Worm (Caenorhabditis elegans): ENCODE data around the gene egal-1.

Gene egal-1

DNA sequence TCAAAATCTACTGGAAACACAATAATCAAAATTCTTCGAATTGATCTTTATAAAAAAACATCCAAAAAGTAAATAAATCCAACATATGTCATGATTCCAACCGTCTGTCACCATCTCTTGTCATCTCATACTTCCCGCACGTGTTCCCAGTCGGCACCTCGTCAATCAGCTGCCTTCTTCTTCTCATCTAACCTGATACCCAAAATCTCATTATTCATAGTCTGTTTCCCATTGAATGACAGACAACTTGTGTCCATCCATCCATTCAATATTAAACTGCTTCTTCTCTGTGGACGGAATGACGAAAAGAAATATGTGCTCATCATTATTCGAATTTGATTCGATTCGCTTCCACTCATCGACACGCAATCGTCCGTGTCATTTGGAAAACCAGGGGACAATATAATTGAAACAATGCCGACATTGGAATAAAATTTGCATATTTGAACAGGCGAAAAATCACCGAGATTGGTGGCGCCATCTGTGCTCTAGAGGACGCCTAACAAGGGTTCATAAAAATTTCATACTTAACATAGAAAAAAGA is 13.4 kb upstream of the egal-1 start:
- no peak for TF ChIP-seq R02D3.7 (tag; optimal IDR thresholded peaks at IDR 0.05)
- no peak for TF ChIP-seq skn-1 (tag; optimal IDR thresholded peaks at IDR 0.05)
- no peak for TF ChIP-seq nfya-1 (tag; optimal IDR thresholded peaks at IDR 0.05; ENCODE audit: insufficient read depth)
- TF ChIP-seq nhr-28 (tag; optimal IDR thresholded peaks at IDR 0.05) = no peak
- no peak for TF ChIP-seq unc-62 (GFP tag; optimal IDR thresholded peaks at IDR 0.05)
- TF ChIP-seq snpc-4 (tag; optimal IDR thresholded peaks at IDR 0.05) = no peak
- no peak for TF ChIP-seq nhr-77 (tag; optimal IDR thresholded peaks at IDR 0.05)
- TF ChIP-seq ztf-4 (tag; optimal IDR thresholded peaks at IDR 0.05) = no peak
- TF ChIP-seq jun-1 (tag; optimal IDR thresholded peaks at IDR 0.05) = no peak
- TF ChIP-seq ceh-28 (tag; optimal IDR thresholded peaks at IDR 0.05) = no peak
- no peak for TF ChIP-seq mml-1 (tag; optimal IDR thresholded peaks at IDR 0.05)
- TF ChIP-seq unc-39 (tag; optimal IDR thresholded peaks at IDR 0.05) = no peak
- TF ChIP-seq ZK546.5 (tag; optimal IDR thresholded peaks at IDR 0.05) = no peak

ce11 chrIV:5814092-5814650 is 10.4 kb upstream of the egal-1 start, which contains the start of gene oops-1:
Gene oops-1 (minus strand): TSS chrIV:5814142.
- TF ChIP-seq ztf-11 (tag; optimal IDR thresholded peaks at IDR 0.05) = no peak
- TF ChIP-seq fkh-10 (GFP tag; optimal IDR thresholded peaks at IDR 0.05) = no peak
- no peak for TF ChIP-seq elt-1 (tag; optimal IDR thresholded peaks at IDR 0.05)
- TF ChIP-seq snpc-4 (tag; optimal IDR thresholded peaks at IDR 0.05) = no peak
- no peak for TF ChIP-seq skn-1 (tag; optimal IDR thresholded peaks at IDR 0.05)
- no peak for TF ChIP-seq nhr-76 (tag; optimal IDR thresholded peaks at IDR 0.05)
- no peak for TF ChIP-seq aly-2 (tag; optimal IDR thresholded peaks at IDR 0.05)
- TF ChIP-seq sea-2 (GFP tag; optimal IDR thresholded peaks at IDR 0.05) = no peak
- no peak for TF ChIP-seq elt-3 (tag; optimal IDR thresholded peaks at IDR 0.05)
- no peak for TF ChIP-seq elt-2 (tag; optimal IDR thresholded peaks at IDR 0.05)
- TF ChIP-seq pha-4 (tag; optimal IDR thresholded peaks at IDR 0.05) = no peak
- no peak for TF ChIP-seq pqm-1 (tag; optimal IDR thresholded peaks at IDR 0.05)
- no peak for TF ChIP-seq nhr-43 (tag; optimal IDR thresholded peaks at IDR 0.05; ENCODE audit: poor library complexity, severe bottlenecking)
- TF ChIP-seq ZK546.5 (tag; optimal IDR thresholded peaks at IDR 0.05) = no peak
- TF ChIP-seq nhr-28 (tag; optimal IDR thresholded peaks at IDR 0.05) = no peak
- no peak for TF ChIP-seq egl-5 (tag; optimal IDR thresholded peaks at IDR 0.05)
- no peak for TF ChIP-seq nfya-1 (tag; optimal IDR thresholded peaks at IDR 0.05; ENCODE audit: insufficient read depth)
- no peak for TF ChIP-seq zag-1 (tag; optimal IDR thresholded peaks at IDR 0.05)
- no peak for TF ChIP-seq fkh-2 (tag; optimal IDR thresholded peaks at IDR 0.05)

DNA sequence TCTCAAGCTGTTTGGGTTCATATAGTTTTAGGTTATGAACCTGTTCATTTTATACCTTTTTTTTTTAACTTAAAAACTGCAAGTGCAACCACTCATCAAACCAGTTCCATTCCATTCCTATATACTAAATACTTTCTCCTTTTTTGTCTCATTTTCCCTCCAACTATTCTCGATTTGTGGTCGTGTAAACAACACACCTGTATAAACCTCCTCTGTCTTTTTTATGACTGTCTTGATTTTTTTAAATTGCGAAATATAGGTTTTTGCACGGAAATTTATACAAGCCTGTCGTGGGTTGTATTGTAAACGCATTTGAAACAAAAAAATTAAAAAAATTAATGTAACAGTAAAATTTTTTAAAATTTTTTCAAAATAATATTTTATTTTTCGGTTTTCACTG is 8.1 kb upstream of the egal-1 start:
- TF ChIP-seq pha-4 (tag; optimal IDR thresholded peaks at IDR 0.05) (peak; percentile 16), ZK546.5 (tag; optimal IDR thresholded peaks at IDR 0.05) (no peak), nhr-25 (tag; optimal IDR thresholded peaks at IDR 0.05) (no peak)

- TF ChIP-seq ama-1 (optimal IDR thresholded peaks at IDR 0.05) (no peak), fos-1 (tag; optimal IDR thresholded peaks at IDR 0.05) (no peak), daf-12 (tag; optimal IDR thresholded peaks at IDR 0.05) (no peak), elt-2 (tag; optimal IDR thresholded peaks at IDR 0.05) (peak; percentile 80), nhr-43 (tag; optimal IDR thresholded peaks at IDR 0.05; ENCODE audit: poor library complexity, severe bottlenecking) (peak; percentile 76), nhr-67 (tag; optimal IDR thresholded peaks at IDR 0.05) (no peak), sea-2 (GFP tag; optimal IDR thresholded peaks at IDR 0.05) (no peak), nhr-25 (tag; optimal IDR thresholded peaks at IDR 0.05) (peak; percentile 63), nhr-28 (tag; optimal IDR thresholded peaks at IDR 0.05) (no peak), mdl-1 (tag; optimal IDR thresholded peaks at IDR 0.05) (no peak), mml-1 (tag; optimal IDR thresholded peaks at IDR 0.05) (no peak), jun-1 (tag; optimal IDR thresholded peaks at IDR 0.05) (peak; percentile 59), nfya-1 (tag; optimal IDR thresholded peaks at IDR 0.05; ENCODE audit: insufficient read depth) (peak; percentile 56), egl-5 (tag; optimal IDR thresholded peaks at IDR 0.05) (peak; percentile 48), skn-1 (tag; optimal IDR thresholded peaks at IDR 0.05) (no peak), R02D3.7 (tag; optimal IDR thresholded peaks at IDR 0.05) (peak; percentile 54), nhr-237 (tag; optimal IDR thresholded peaks at IDR 0.05) (no peak), lin-15B (tag; optimal IDR thresholded peaks at IDR 0.05) (peak; percentile 18), hmg-11 (tag; optimal IDR thresholded peaks at IDR 0.05) (peak; percentile 54), nhr-11 (tag; optimal IDR thresholded peaks at IDR 0.05) (no peak), ztf-11 (tag; optimal IDR thresholded peaks at IDR 0.05) (no peak), unc-62 (GFP tag; optimal IDR thresholded peaks at IDR 0.05) (no peak), fkh-10 (GFP tag; optimal IDR thresholded peaks at IDR 0.05) (no peak), ztf-4 (tag; optimal IDR thresholded peaks at IDR 0.05) (no peak), eor-1 (tag; optimal IDR thresholded peaks at IDR 0.05) (no peak), unc-39 (tag; optimal IDR thresholded peaks at IDR 0.05) (no peak), fkh-2 (tag; optimal IDR thresholded peaks at IDR 0.05) (no peak), pqm-1 (tag; optimal IDR thresholded peaks at IDR 0.05) (peak; percentile 80), ZK546.5 (tag; optimal IDR thresholded peaks at IDR 0.05) (no peak), elt-3 (tag; optimal IDR thresholded peaks at IDR 0.05) (peak in 2 of 3 experiments; percentile 8), nhr-12 (tag; optimal IDR thresholded peaks at IDR 0.05) (no peak), nhr-76 (tag; optimal IDR thresholded peaks at IDR 0.05) (no peak), nhr-77 (tag; optimal IDR thresholded peaks at IDR 0.05) (no peak), aly-2 (tag; optimal IDR thresholded peaks at IDR 0.05) (no peak), ceh-82 (tag; optimal IDR thresholded peaks at IDR 0.05) (no peak), snpc-4 (tag; optimal IDR thresholded peaks at IDR 0.05) (no peak), elt-1 (tag; optimal IDR thresholded peaks at IDR 0.05) (peak; percentile 16), ceh-16 (tag; optimal IDR thresholded peaks at IDR 0.05) (no peak), tbx-2 (tag; optimal IDR thresholded peaks at IDR 0.05) (no peak)
Observed at ce11 chrIV:5817459-5817858, 7.1 kb upstream of the egal-1 start.

Measured in whole organism, L3 larva.